Fruit fly (Drosophila melanogaster): ENCODE results near the gene Tango4.
A peak's percentile ranks its signal among the peaks of the same experiment; 100 is the strongest.

Gene Tango4

DNA sequence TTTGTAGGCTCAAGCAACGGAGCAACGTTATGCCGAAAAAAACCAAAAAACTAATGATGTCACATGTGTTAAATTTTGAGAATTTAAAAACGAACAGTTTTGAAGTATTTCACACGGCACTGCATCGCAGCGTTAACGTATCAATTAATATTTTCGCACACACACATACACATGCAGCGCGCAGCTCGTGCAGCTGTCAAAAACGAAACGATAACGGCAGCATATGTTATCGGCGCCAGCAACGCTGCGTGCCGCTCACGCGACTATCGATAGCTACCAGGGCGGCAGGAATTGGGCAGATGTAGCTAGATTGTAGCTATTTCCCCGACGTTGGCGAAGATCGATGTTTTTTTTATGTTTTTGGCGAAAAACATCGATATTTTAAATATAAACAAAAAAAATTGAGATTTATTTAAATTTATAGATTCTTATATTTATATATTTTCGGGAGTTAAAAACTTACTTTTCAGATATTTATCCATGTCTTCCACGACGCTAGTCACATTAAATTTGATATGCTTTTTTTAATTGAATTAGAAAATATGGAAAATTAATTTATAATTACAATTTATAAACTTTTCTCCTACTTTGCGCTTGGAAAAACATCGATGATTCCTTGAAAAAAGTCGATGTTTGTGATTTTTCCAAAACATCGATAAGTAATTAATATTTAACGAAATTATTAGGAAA, 8.1 kb downstream of the Tango4 start, which contains the start of gene Usp7 (continued):
- TF ChIP-seq abd-A (tag; optimal IDR thresholded peaks at IDR 0.05) (no peak), HmgZ (tag; optimal IDR thresholded peaks at IDR 0.05) (peak; percentile 14), ERR (GFP tag; optimal IDR thresholded peaks at IDR 0.05) (no peak), Ets97D (GFP tag; optimal IDR thresholded peaks at IDR 0.05) (peak; percentile 85), CG10979 (tag; optimal IDR thresholded peaks at IDR 0.05) (no peak), CG43689 (GFP tag; IDR thresholded peaks at IDR 0.05) (no peak), Hr51 (GFP tag; optimal IDR thresholded peaks at IDR 0.05) (no peak), zfh1 (GFP tag; IDR thresholded peaks at IDR 0.05) (no peak), CG6272 (GFP tag; IDR thresholded peaks at IDR 0.05) (peak; percentile 43; the same call in 1 of the 2 replicates), ind (GFP tag; optimal IDR thresholded peaks at IDR 0.05) (no peak), CG17612 (GFP tag; IDR thresholded peaks at IDR 0.05) (no peak), ato (GFP tag; IDR thresholded peaks at IDR 0.05; ENCODE audit: partially characterized antibody) (peak; percentile 89), ATbp (GFP tag; optimal IDR thresholded peaks at IDR 0.05) (no peak), tll (GFP tag; optimal IDR thresholded peaks at IDR 0.05) (no peak), CG18262 (tag; optimal IDR thresholded peaks at IDR 0.05) (no peak), da (GFP tag; optimal IDR thresholded peaks at IDR 0.05) (no peak), gce (GFP tag; IDR thresholded peaks at IDR 0.05) (no peak), ci (GFP tag; IDR thresholded peaks at IDR 0.05) (peak; percentile 61; the same call in 1 of the 3 replicates), her (GFP tag; optimal IDR thresholded peaks at IDR 0.05) (no peak), Sry-β (GFP tag; optimal IDR thresholded peaks at IDR 0.05) (peak; percentile 84), schlank (tag; optimal IDR thresholded peaks at IDR 0.05) (no peak), sc (optimal IDR thresholded peaks at IDR 0.05) (no peak), sc (GFP tag; optimal IDR thresholded peaks at IDR 0.05) (no peak), dpn (GFP tag; optimal IDR thresholded peaks at IDR 0.05) (peak in 1 of 2 experiments; percentile 35), CG2199 (GFP tag; IDR thresholded peaks at IDR 0.05) (no peak), knrl (GFP tag; IDR thresholded peaks at IDR 0.05; ENCODE audit: partially characterized antibody) (peak; percentile 96), pb (GFP tag; optimal IDR thresholded peaks at IDR 0.05) (no peak), CG15011 (GFP tag; optimal IDR thresholded peaks at IDR 0.05) (no peak), Optix (GFP tag; IDR thresholded peaks at IDR 0.05) (no peak), row (GFP tag; IDR thresholded peaks at IDR 0.05) (peak; percentile 88), luna (GFP tag; optimal IDR thresholded peaks at IDR 0.05) (no peak), Sox100B (GFP tag; optimal IDR thresholded peaks at IDR 0.05) (no peak), CG17912 (GFP tag; optimal IDR thresholded peaks at IDR 0.05) (peak; percentile 69), Asciz (GFP tag; optimal IDR thresholded peaks at IDR 0.05) (no peak), Elba2 (GFP tag; optimal IDR thresholded peaks at IDR 0.05) (no peak), CG18011 (GFP tag; optimal IDR thresholded peaks at IDR 0.05) (no peak), emc (GFP tag; optimal IDR thresholded peaks at IDR 0.05) (no peak), fd96Cb (tag; optimal IDR thresholded peaks at IDR 0.05) (no peak), caup (GFP tag; optimal IDR thresholded peaks at IDR 0.05; ENCODE audit: severe bottlenecking) (peak; percentile 15), pita (GFP tag; optimal IDR thresholded peaks at IDR 0.05) (no peak), CG7556 (GFP tag; optimal IDR thresholded peaks at IDR 0.05) (no peak), CG30431 (GFP tag; optimal IDR thresholded peaks at IDR 0.05) (no peak), CG30403 (GFP tag; optimal IDR thresholded peaks at IDR 0.05) (peak; percentile 20), tup (GFP tag; optimal IDR thresholded peaks at IDR 0.05) (no peak), TFAM (GFP tag; optimal IDR thresholded peaks at IDR 0.05) (no peak), lbe (GFP tag; optimal IDR thresholded peaks at IDR 0.05) (no peak), sug (tag; optimal IDR thresholded peaks at IDR 0.05) (peak; percentile 13), CG12071 (GFP tag; optimal IDR thresholded peaks at IDR 0.05) (no peak), Fer3 (tag; optimal IDR thresholded peaks at IDR 0.05) (no peak), ewg (GFP tag; optimal IDR thresholded peaks at IDR 0.05) (no peak)

All from whole organism, embryonic.